Worm (Caenorhabditis elegans): ENCODE results near the gene cyp-33C6.

ce11 chrV:2201240-2201639 lies 48.0 kb downstream of the cyp-33C6 start, which contains the start of gene cyp-32B1:
- TF ChIP-seq tbx-37 (GFP tag; conservative IDR thresholded peaks at IDR 0.05) (no peak), ama-1 (optimal IDR thresholded peaks at IDR 0.05) (no peak), ceh-36 (tag; optimal IDR thresholded peaks at IDR 0.05) (no peak), sea-1 (GFP tag; conservative IDR thresholded peaks at IDR 0.05) (no peak), tbx-11 (GFP tag; IDR thresholded peaks at IDR 0.05) (no peak), flt-1 (GFP tag; IDR thresholded peaks at IDR 0.05) (no peak), aly-1 (tag; optimal IDR thresholded peaks at IDR 0.05) (no peak)
